Worm (Caenorhabditis elegans) whole organism, midembryonic: Measurements from ENCODE around the gene W05E10.2.

Experiments
- flt-1 ChIP-seq: fragments of 200-800 bp; sonication (Bioruptor generic); IDR thresholded peaks from 2 replicates; pipeline ENCODE4 v1.3.6; 2022; ENCODE audit warnings: missing genetic modification characterization, missing compliant biosample characterization
- klf-2 ChIP-seq: fragments of 200-800 bp; sonication (Bioruptor generic); conservative IDR thresholded peaks from 2 replicates; pipeline ENCODE4 v1.3.6; 2022; ENCODE audit warnings: missing genetic modification reagents, missing genetic modification characterization, missing compliant biosample characterization
- med-1 ChIP-seq: sonication (generic microtip); optimal IDR thresholded peaks from 2 replicates; lab custom pipeline; 2017; ENCODE audit warnings: missing genetic modification characterization, mild to moderate bottlenecking, missing compliant biosample characterization, antibody characterized with exemption, missing genetic modification reagents; ENCODE audit not compliant: insufficient read depth
- ref-1 ChIP-seq: fragments of 200-800 bp; sonication (Bioruptor generic); conservative IDR thresholded peaks from 2 replicates; pipeline ENCODE4 v1.3.6; 2022; ENCODE audit warnings: missing genetic modification reagents, missing genetic modification characterization, missing compliant biosample characterization

ce11 chrV:11706353-11706752, 19.4 kb downstream of the W05E10.2 start:
- TF ChIP-seq flt-1 (GFP tag; lab: Robert Waterston, UW) (no peak), klf-2 (GFP tag; lab: Robert Waterston, UW) (no peak), ref-1 (GFP tag; lab: Robert Waterston, UW) (no peak), med-1 (GFP tag; lab: Kevin White, UChicago) (no peak)
